Worm (Caenorhabditis elegans) whole organism, L1 larva: ENCODE measurements around the gene mtss-1.

ENCODE experiments used
- C16A3.4 ChIP-seq: fragments of 150-350 bp; optimal IDR thresholded peaks from 2 replicates; lab custom pipeline; 2014; ENCODE audit warnings: missing biosample characterization, missing genetic modification characterization
- F16B12.6 ChIP-seq: fragments of 150-350 bp; optimal IDR thresholded peaks from 2 replicates; lab custom pipeline; 2014; ENCODE audit warnings: missing biosample characterization, missing genetic modification characterization
- aly-2 ChIP-seq: fragments of 150-350 bp; optimal IDR thresholded peaks from 2 replicates; lab custom pipeline; 2014; ENCODE audit warnings: missing biosample characterization, missing genetic modification characterization
- ama-1 ChIP-seq: fragments of 150-350 bp; optimal IDR thresholded peaks from 2 replicates; lab custom pipeline; 2014
- blmp-1 ChIP-seq: fragments of 150-350 bp; optimal IDR thresholded peaks from 2 replicates; lab custom pipeline; 2014; ENCODE audit warnings: missing biosample characterization, missing genetic modification characterization
- ceh-63 ChIP-seq: fragments of 200-800 bp; sonication (Bioruptor generic); optimal IDR thresholded peaks from 2 replicates; lab custom pipeline; 2018; ENCODE audit warnings: mild to moderate bottlenecking, missing genetic modification characterization, missing compliant biosample characterization
- ceh-82 ChIP-seq, 3 experiments: fragments of 150-350 bp in 1 of 3; sonication (generic microtip) in 2 of 3; optimal IDR thresholded peaks; 2 replicates each; lab custom pipeline; 2014 to 2017; ENCODE audit warnings: missing biosample characterization in 3 of 3, missing genetic modification characterization in 3 of 3
- ceh-88 ChIP-seq: fragments of 200-800 bp; sonication (Bioruptor generic); IDR thresholded peaks from 2 replicates; pipeline ENCODE4 v1.3.6; 2022; ENCODE audit warnings: missing genetic modification characterization, missing compliant biosample characterization
- ceh-90 ChIP-seq: sonication (generic microtip); optimal IDR thresholded peaks from 2 replicates; lab custom pipeline; 2016; ENCODE audit warnings: missing genetic modification characterization, missing compliant biosample characterization
- dpl-1 ChIP-seq, 3 experiments: fragments of 150-350 bp in 2 of 3; sonication (generic microtip) in 1 of 3; optimal IDR thresholded peaks; 2 replicates each; lab custom pipeline; 2014 to 2017; ENCODE audit warnings: missing biosample characterization in 3 of 3, missing genetic modification characterization in 3 of 3, missing genetic modification reagents in 3 of 3
- efl-1 ChIP-seq, 4 experiments: fragments of 150-350 bp; optimal IDR thresholded peaks in 3 of 4; peaks in 1 of 4; 1 replicate in 1 of 4; 2 replicates in 3 of 4; lab custom pipeline; 2014; ENCODE audit warnings: missing biosample characterization in 2 of 4, missing genetic modification characterization in 2 of 4, missing genetic modification reagents in 2 of 4
- egl-13 ChIP-seq: sonication (generic microtip); optimal IDR thresholded peaks from 2 replicates; lab custom pipeline; 2016; ENCODE audit warnings: missing genotype, missing genetic modification reagents, missing genetic modification characterization, missing compliant biosample characterization
- elt-2 ChIP-seq: sonication (generic microtip); optimal IDR thresholded peaks from 2 replicates; lab custom pipeline; 2016; ENCODE audit warnings: missing genetic modification characterization, mild to moderate bottlenecking, inconsistent platforms, missing compliant biosample characterization, missing genetic modification reagents
- elt-3 ChIP-seq, 6 experiments: fragments of 150-350 bp in 1 of 6; sonication (generic microtip); optimal IDR thresholded peaks; 2 replicates each; lab custom pipeline; 2017 to 2018; ENCODE audit warnings: missing biosample characterization in 6 of 6, missing genetic modification characterization in 6 of 6, inconsistent platforms in 1 of 6
- ets-5 ChIP-seq: fragments of 200-800 bp; sonication (Bioruptor generic); IDR thresholded peaks from 2 replicates; pipeline ENCODE4 v1.3.6; 2022; ENCODE audit warnings: missing genetic modification characterization, missing compliant biosample characterization
- fkh-10 ChIP-seq: sonication (generic microtip); optimal IDR thresholded peaks from 2 replicates; lab custom pipeline; 2017; ENCODE audit warnings: missing biosample characterization, missing genetic modification reagents, missing genetic modification characterization
- fkh-4 ChIP-seq: sonication (generic microtip); optimal IDR thresholded peaks from 2 replicates; lab custom pipeline; 2016; ENCODE audit warnings: missing compliant biosample characterization, missing genetic modification characterization, borderline replicate concordance
- fkh-8 ChIP-seq: sonication (generic microtip); optimal IDR thresholded peaks from 2 replicates; lab custom pipeline; 2016; ENCODE audit warnings: mild to moderate bottlenecking, missing genetic modification characterization, missing compliant biosample characterization
- grh-1 ChIP-seq: fragments of 200-800 bp; sonication (Bioruptor generic); IDR thresholded peaks from 2 replicates; pipeline ENCODE4 v1.3.6; 2022; ENCODE audit warnings: missing genetic modification reagents, missing genetic modification characterization, missing compliant biosample characterization
- hlh-17 ChIP-seq: fragments of 200-800 bp; sonication (Bioruptor generic); optimal IDR thresholded peaks from 2 replicates; lab custom pipeline; 2018; ENCODE audit warnings: missing genetic modification characterization, mild to moderate bottlenecking, missing compliant biosample characterization, moderate library complexity, borderline replicate concordance
- irx-1 ChIP-seq: sonication (generic microtip); optimal IDR thresholded peaks from 2 replicates; lab custom pipeline; 2016; ENCODE audit warnings: missing genetic modification characterization, missing compliant biosample characterization
- jun-1 ChIP-seq: fragments of 150-350 bp; optimal IDR thresholded peaks from 2 replicates; lab custom pipeline; 2014; ENCODE audit warnings: missing biosample characterization, missing genetic modification reagents, missing genetic modification characterization
- lin-14 ChIP-seq: fragments of 200-800 bp; sonication (Bioruptor generic); optimal IDR thresholded peaks from 2 replicates; lab custom pipeline; 2018; ENCODE audit warnings: mild to moderate bottlenecking, missing genetic modification characterization, moderate library complexity, missing compliant biosample characterization
- lin-15B ChIP-seq: fragments of 150-350 bp; sonication (generic microtip); optimal IDR thresholded peaks from 3 replicates; lab custom pipeline; 2014; ENCODE audit warnings: missing biosample characterization, missing genetic modification characterization
- lin-35 ChIP-seq, 2 experiments: fragments of 150-350 bp; optimal IDR thresholded peaks; 2 replicates each; lab custom pipeline; 2014; ENCODE audit warnings: missing biosample characterization in 2 of 2, missing genetic modification characterization in 2 of 2, missing genetic modification reagents in 2 of 2
- lin-39 ChIP-seq: fragments of 150-350 bp; optimal IDR thresholded peaks from 2 replicates; lab custom pipeline; 2014; ENCODE audit warnings: missing biosample characterization, missing genetic modification reagents, missing genetic modification characterization
- lir-3 ChIP-seq: sonication (generic microtip); optimal IDR thresholded peaks from 2 replicates; lab custom pipeline; 2016; ENCODE audit warnings: mild to moderate bottlenecking, missing genetic modification characterization, moderate library complexity, missing compliant biosample characterization; ENCODE audit not compliant: poor library complexity
- mdl-1 ChIP-seq, 2 experiments: fragments of 150-350 bp; optimal IDR thresholded peaks; 2 replicates each; lab custom pipeline; 2014 to 2017; ENCODE audit warnings: missing biosample characterization in 2 of 2, missing genetic modification characterization in 2 of 2, inconsistent platforms in 1 of 2
- mef-2 ChIP-seq: fragments of 150-350 bp; optimal IDR thresholded peaks from 2 replicates; lab custom pipeline; 2014; ENCODE audit warnings: missing biosample characterization, missing genetic modification characterization
- mep-1 ChIP-seq: fragments of 150-350 bp; optimal IDR thresholded peaks from 2 replicates; lab custom pipeline; 2014; ENCODE audit warnings: missing biosample characterization, missing genetic modification characterization
- nhr-11 ChIP-seq: fragments of 150-350 bp; optimal IDR thresholded peaks from 2 replicates; lab custom pipeline; 2014; ENCODE audit warnings: missing biosample characterization, missing genetic modification characterization
- nhr-19 ChIP-seq: fragments of 200-800 bp; sonication (Bioruptor generic); conservative IDR thresholded peaks from 2 replicates; pipeline ENCODE4 v1.3.6; 2022; ENCODE audit warnings: missing genetic modification characterization, missing compliant biosample characterization
- nhr-20 ChIP-seq: sonication (generic microtip); optimal IDR thresholded peaks from 2 replicates; lab custom pipeline; 2016; ENCODE audit warnings: mild to moderate bottlenecking, missing genetic modification characterization, missing compliant biosample characterization
- nhr-71 ChIP-seq: sonication (generic microtip); optimal IDR thresholded peaks from 2 replicates; lab custom pipeline; 2016; ENCODE audit warnings: mild to moderate bottlenecking, missing genetic modification characterization, moderate library complexity, missing compliant biosample characterization
- nhr-84 ChIP-seq: sonication (generic microtip); optimal IDR thresholded peaks from 2 replicates; lab custom pipeline; 2017; ENCODE audit warnings: missing biosample characterization, missing genetic modification characterization
- nhr-85 ChIP-seq: sonication (generic microtip); peaks from one replicate; lab custom pipeline; 2016; ENCODE audit warnings: missing genetic modification characterization, inconsistent platforms, missing compliant biosample characterization
- nhr-90 ChIP-seq: sonication (generic microtip); optimal IDR thresholded peaks from 2 replicates; lab custom pipeline; 2016; ENCODE audit warnings: mild to moderate bottlenecking, missing genetic modification characterization, missing compliant biosample characterization; ENCODE audit not compliant: poor library complexity
- snpc-4 ChIP-seq: fragments of 150-350 bp; optimal IDR thresholded peaks from 2 replicates; lab custom pipeline; 2014; ENCODE audit warnings: missing biosample characterization, missing genetic modification characterization
- snu-23 ChIP-seq: sonication (generic microtip); optimal IDR thresholded peaks from 2 replicates; lab custom pipeline; 2016; ENCODE audit warnings: missing genetic modification characterization, missing compliant biosample characterization
- sptf-1 ChIP-seq: fragments of 150-350 bp; optimal IDR thresholded peaks from 2 replicates; lab custom pipeline; 2014; ENCODE audit warnings: missing biosample characterization, missing genetic modification characterization
- sup-37 ChIP-seq: fragments of 200-800 bp; sonication (Bioruptor generic); optimal IDR thresholded peaks from 2 replicates; lab custom pipeline; 2018; ENCODE audit warnings: mild to moderate bottlenecking, missing genetic modification characterization, missing compliant biosample characterization
- swsn-7 ChIP-seq: sonication (generic microtip); optimal IDR thresholded peaks from 2 replicates; lab custom pipeline; 2016; ENCODE audit warnings: missing genetic modification characterization, missing compliant biosample characterization
- tbx-2 ChIP-seq: sonication (generic microtip); optimal IDR thresholded peaks from 2 replicates; lab custom pipeline; 2016; ENCODE audit warnings: missing genetic modification characterization, missing compliant biosample characterization
- unc-30 ChIP-seq: sonication (generic microtip); optimal IDR thresholded peaks from 2 replicates; lab custom pipeline; 2017; ENCODE audit warnings: missing biosample characterization, missing genetic modification characterization
- unc-62 ChIP-seq: fragments of 150-350 bp; optimal IDR thresholded peaks from 2 replicates; lab custom pipeline; 2014; ENCODE audit warnings: missing biosample characterization, missing genetic modification reagents, missing genetic modification characterization
- vab-15 ChIP-seq: sonication (generic microtip); optimal IDR thresholded peaks from 2 replicates; lab custom pipeline; 2017; ENCODE audit warnings: missing genotype, mild to moderate bottlenecking, missing genetic modification characterization, missing compliant biosample characterization
- xbp-1 ChIP-seq: sonication (generic microtip); optimal IDR thresholded peaks from 2 replicates; lab custom pipeline; 2016; ENCODE audit warnings: missing genetic modification characterization, missing compliant biosample characterization
- zip-4 ChIP-seq: fragments of 200-800 bp; sonication (Bioruptor generic); optimal IDR thresholded peaks from 2 replicates; lab custom pipeline; 2018; ENCODE audit warnings: mild to moderate bottlenecking, missing genetic modification characterization, moderate library complexity, missing compliant biosample characterization

Gene mtss-1

ce11 chrIII:8733237-8733636 is 34.9 kb upstream of the mtss-1 start:
- TF ChIP-seq ceh-90, result no peak
- TF ChIP-seq grh-1, result no peak
- TF ChIP-seq lir-3 (tag; lab: Kevin White, UChicago), result no peak
- peak; percentile 42 for TF ChIP-seq snu-23 (GFP tag; lab: Kevin White, UChicago)
- TF ChIP-seq fkh-10 (GFP tag; lab: Kevin White, UChicago), result no peak
- no peak for TF ChIP-seq unc-30 (tag; lab: Kevin White, UChicago)
- TF ChIP-seq tbx-2 (tag; lab: Kevin White, UChicago), result no peak
- no peak for TF ChIP-seq aly-2
- no peak for TF ChIP-seq irx-1 (tag; lab: Kevin White, UChicago)
- no peak for TF ChIP-seq elt-2
- TF ChIP-seq C16A3.4 (tag; lab: Kevin White, UChicago), result peak; percentile 31
- TF ChIP-seq F16B12.6, result no peak
- TF ChIP-seq nhr-19 (GFP tag; lab: Robert Waterston, UW), result peak; percentile 51
- TF ChIP-seq mep-1, result no peak
- peak; percentile 13 for TF ChIP-seq nhr-71 (tag; lab: Kevin White, UChicago)
- no peak for TF ChIP-seq hlh-17 (GFP tag; lab: Kevin White, UChicago)
- TF ChIP-seq xbp-1, result no peak
- no peak for TF ChIP-seq ets-5 (GFP tag; lab: Robert Waterston, UW)
- no peak for TF ChIP-seq ama-1 (lab: Kevin White, UChicago)
- TF ChIP-seq ceh-82 (tag; optimal IDR thresholded peaks at IDR 0.05; lab: Kevin White, UChicago), result no peak
- peak; percentile 49 for TF ChIP-seq nhr-85 (tag; lab: Kevin White, UChicago)
- TF ChIP-seq dpl-1 (GFP tag; optimal IDR thresholded peaks at IDR 0.05; lab: Kevin White, UChicago), result no peak
- TF ChIP-seq elt-3 (tag; optimal IDR thresholded peaks at IDR 0.05; lab: Kevin White, UChicago), result peak in 4 of 6 experiments; percentile 1 to 95 (median 32)
- TF ChIP-seq nhr-20 (tag; lab: Kevin White, UChicago), result peak; percentile 30
- no peak for TF ChIP-seq swsn-7
- no peak for TF ChIP-seq jun-1 (tag; lab: Kevin White, UChicago)
- peak in 1 of 2 experiments; percentile 57 for TF ChIP-seq mdl-1 (tag; optimal IDR thresholded peaks at IDR 0.05; lab: Kevin White, UChicago)
- peak; percentile 75 for TF ChIP-seq blmp-1
- no peak for TF ChIP-seq sup-37 (GFP tag; lab: Kevin White, UChicago)
- no peak for TF ChIP-seq fkh-4
- no peak for TF ChIP-seq nhr-11 (tag; lab: Kevin White, UChicago)
- TF ChIP-seq lin-35 (GFP tag; optimal IDR thresholded peaks at IDR 0.05; lab: Kevin White, UChicago), result peak in 1 of 2 experiments; percentile 68
- TF ChIP-seq ceh-88, result no peak
- TF ChIP-seq ceh-63, result no peak
- TF ChIP-seq unc-62 (GFP tag; lab: Kevin White, UChicago), result no peak
- TF ChIP-seq lin-39 (tag; lab: Kevin White, UChicago), result no peak
- TF ChIP-seq nhr-90 (tag; lab: Kevin White, UChicago), result no peak
- TF ChIP-seq vab-15 (tag; lab: Kevin White, UChicago), result no peak
- TF ChIP-seq lin-14, result peak; percentile 43
- no peak for TF ChIP-seq efl-1 (optimal IDR thresholded peaks at IDR 0.05; lab: Kevin White, UChicago)
- no peak for TF ChIP-seq efl-1 (GFP tag; optimal IDR thresholded peaks at IDR 0.05 in 1 of 2; lab: Kevin White, UChicago)
- TF ChIP-seq nhr-84, result no peak
- TF ChIP-seq mef-2 (tag; lab: Kevin White, UChicago), result no peak
- TF ChIP-seq fkh-8 (tag; lab: Kevin White, UChicago), result no peak
- no peak for TF ChIP-seq snpc-4 (tag; lab: Kevin White, UChicago)
- no peak for TF ChIP-seq lin-15B (tag; lab: Kevin White, UChicago)
- no peak for TF ChIP-seq sptf-1 (tag; lab: Kevin White, UChicago)
- TF ChIP-seq zip-4 (GFP tag; lab: Kevin White, UChicago), result no peak
- no peak for TF ChIP-seq egl-13 (tag; lab: Kevin White, UChicago)
